Worm (Caenorhabditis elegans): ENCODE data around the gene W06B4.2.

The W06B4.2 gene

DNA sequence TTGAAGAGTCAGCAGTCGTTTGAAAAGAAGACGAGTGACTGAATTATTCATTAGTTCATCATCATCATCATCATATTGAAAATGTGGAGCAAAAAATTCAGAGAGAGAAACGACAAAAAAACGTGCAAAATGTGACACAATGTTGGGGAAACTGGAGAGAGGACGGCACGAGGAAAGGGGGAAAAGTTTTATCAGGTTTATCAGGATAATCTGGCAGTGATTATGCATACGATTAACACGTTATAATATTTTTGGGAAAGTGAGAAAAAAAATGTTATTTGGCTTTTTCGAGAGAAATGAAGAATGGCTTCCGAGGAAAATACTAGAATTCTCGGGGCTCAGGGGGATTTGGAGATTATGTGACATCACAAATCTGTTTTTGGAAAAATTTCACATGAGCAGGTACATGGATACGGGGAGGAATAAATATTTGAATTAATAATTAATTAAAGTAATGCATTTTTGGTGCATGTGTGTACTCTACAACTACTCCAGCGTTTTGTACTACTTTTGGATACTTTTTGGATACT lies 37.2 kb downstream of the W06B4.2 start, which contains the start of gene camt-1:
camt-1 (minus strand) TSS at position 51 of the 530 bp plus-strand sequence.
- TF ChIP-seq tbx-7 (tag; optimal IDR thresholded peaks at IDR 0.05) (no peak), hlh-30 (tag; optimal IDR thresholded peaks at IDR 0.05; ENCODE audit: insufficient read depth) (no peak), nhr-11 (tag; optimal IDR thresholded peaks at IDR 0.05) (no peak), syd-9 (tag; optimal IDR thresholded peaks at IDR 0.05) (no peak), sox-4 (tag; optimal IDR thresholded peaks at IDR 0.05) (no peak), ceh-18 (tag; optimal IDR thresholded peaks at IDR 0.05) (no peak), hlh-6 (tag; optimal IDR thresholded peaks at IDR 0.05) (no peak), dmd-4 (tag; optimal IDR thresholded peaks at IDR 0.05; ENCODE audit: borderline replicate concordance) (no peak)

ce11 chrII:4506552-4507291 lies 38.8 kb downstream of the W06B4.2 start:
- TF ChIP-seq pat-9 (tag; optimal IDR thresholded peaks at IDR 0.05) = no peak
- TF ChIP-seq ceh-31 (tag; optimal IDR thresholded peaks at IDR 0.05) = peak; percentile 56
- no peak for TF ChIP-seq pqm-1 (tag; optimal IDR thresholded peaks at IDR 0.05)
- peak; percentile 92 for TF ChIP-seq nfya-1 (tag; optimal IDR thresholded peaks at IDR 0.05)
- TF ChIP-seq ceh-45 (GFP tag; IDR thresholded peaks at IDR 0.05) = no peak
- no peak for TF ChIP-seq hlh-15 (tag; optimal IDR thresholded peaks at IDR 0.05)
- TF ChIP-seq sox-4 (tag; optimal IDR thresholded peaks at IDR 0.05) = no peak
- TF ChIP-seq pha-2 (tag; optimal IDR thresholded peaks at IDR 0.05) = no peak
- TF ChIP-seq K02D7.2 (tag; optimal IDR thresholded peaks at IDR 0.05) = no peak
- no peak for TF ChIP-seq che-1 (tag; optimal IDR thresholded peaks at IDR 0.05)
- TF ChIP-seq hlh-13 (GFP tag; optimal IDR thresholded peaks at IDR 0.05) = no peak
- TF ChIP-seq C38D4.7 (GFP tag; optimal IDR thresholded peaks at IDR 0.05) = no peak
- TF ChIP-seq dve-1 (tag; optimal IDR thresholded peaks at IDR 0.05) = no peak
- peak; percentile 70 for TF ChIP-seq ceh-18 (tag; optimal IDR thresholded peaks at IDR 0.05)
- peak; percentile 4 for TF ChIP-seq sdc-2 (tag; optimal IDR thresholded peaks at IDR 0.05)
- TF ChIP-seq ahr-1 (tag; optimal IDR thresholded peaks at IDR 0.05) = no peak
- peak; percentile 83 for TF ChIP-seq unc-42 (tag; optimal IDR thresholded peaks at IDR 0.05)
- peak; percentile 77 for TF ChIP-seq unc-55 (GFP tag; optimal IDR thresholded peaks at IDR 0.05)
- TF ChIP-seq mec-3 (tag; optimal IDR thresholded peaks at IDR 0.05; ENCODE audit: borderline replicate concordance) = no peak
- no peak for TF ChIP-seq ceh-24 (tag; optimal IDR thresholded peaks at IDR 0.05)
- no peak for TF ChIP-seq ceh-9 (tag; optimal IDR thresholded peaks at IDR 0.05)
- TF ChIP-seq ceh-14 (tag; optimal IDR thresholded peaks at IDR 0.05) = peak; percentile 83
- no peak for TF ChIP-seq unc-3 (GFP tag; conservative IDR thresholded peaks at IDR 0.05)
- TF ChIP-seq unc-3 (tag; optimal IDR thresholded peaks at IDR 0.05) = no peak
- no peak for TF ChIP-seq ets-4 (tag; optimal IDR thresholded peaks at IDR 0.05)
- no peak for TF ChIP-seq fkh-6 (tag; optimal IDR thresholded peaks at IDR 0.05)
- TF ChIP-seq ceh-22 (tag; optimal IDR thresholded peaks at IDR 0.05) = no peak
- no peak for TF ChIP-seq lin-11 (tag; optimal IDR thresholded peaks at IDR 0.05)
- TF ChIP-seq ceh-2 (tag; optimal IDR thresholded peaks at IDR 0.05) = no peak
- TF ChIP-seq nhr-232 (tag; optimal IDR thresholded peaks at IDR 0.05) = no peak
- TF ChIP-seq pros-1 (tag; optimal IDR thresholded peaks at IDR 0.05) = peak; percentile 26
- peak; percentile 30 for TF ChIP-seq ceh-34 (tag; optimal IDR thresholded peaks at IDR 0.05)
- no peak for TF ChIP-seq ama-1 (optimal IDR thresholded peaks at IDR 0.05)
- TF ChIP-seq tbx-2 (tag; optimal IDR thresholded peaks at IDR 0.05) = peak; percentile 42
- TF ChIP-seq sox-2 (GFP tag; IDR thresholded peaks at IDR 0.05) = no peak
- no peak for TF ChIP-seq C08G9.2 (tag; optimal IDR thresholded peaks at IDR 0.05)
- TF ChIP-seq gmeb-2 (tag; optimal IDR thresholded peaks at IDR 0.05) = no peak
- TF ChIP-seq hlh-30 (tag; optimal IDR thresholded peaks at IDR 0.05; ENCODE audit: insufficient read depth) = peak; percentile 86
- TF ChIP-seq zip-5 (tag; optimal IDR thresholded peaks at IDR 0.05) = no peak
- no peak for TF ChIP-seq ceh-6 (GFP tag; optimal IDR thresholded peaks at IDR 0.05)
